Worm (Caenorhabditis elegans): ENCODE data around the gene C25G4.2.

DNA sequence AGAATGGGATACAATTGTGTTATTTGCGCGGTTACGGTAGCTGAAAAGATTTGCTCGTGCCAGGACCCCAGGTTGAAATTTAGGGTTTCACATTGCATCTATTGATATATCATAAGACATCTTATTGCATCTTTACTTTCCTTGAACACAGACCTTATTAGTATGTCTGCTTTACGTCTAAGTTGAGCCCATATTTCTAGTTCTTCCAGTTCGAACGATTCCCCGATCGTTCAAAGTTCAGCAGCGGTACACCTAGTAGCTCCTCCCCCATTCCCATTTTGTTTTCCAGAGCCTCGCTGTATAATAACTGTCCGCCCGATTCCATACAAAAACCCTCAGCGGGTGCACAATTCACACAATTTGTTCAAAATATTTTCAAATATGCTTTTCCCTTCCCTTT, 2.1 kb downstream of the C25G4.2 start, which contains the start of gene C25G4.17:
- no peak for TF ChIP-seq ztf-29 (GFP tag; IDR thresholded peaks at IDR 0.05)
- TF ChIP-seq ztf-23 (GFP tag; IDR thresholded peaks at IDR 0.05) = no peak
